Worm (Caenorhabditis elegans) whole organism, L4 larva: ENCODE results near the gene clc-22.

Experiments
- ama-1 ChIP-seq: fragments of 150-350 bp; optimal IDR thresholded peaks from 2 replicates; lab custom pipeline; 2014; ENCODE audit warnings: inconsistent platforms, mixed read lengths
- attf-4 ChIP-seq: sonication (generic microtip); optimal IDR thresholded peaks from 3 replicates; lab custom pipeline; 2017; ENCODE audit warnings: missing biosample characterization, missing genetic modification characterization
- ces-1 ChIP-seq: fragments of 150-350 bp; sonication (generic microtip); optimal IDR thresholded peaks from 4 replicates; lab custom pipeline; 2014; ENCODE audit warnings: missing biosample characterization, missing genetic modification reagents, missing genetic modification characterization
- dve-1 ChIP-seq: sonication (generic microtip); optimal IDR thresholded peaks from 2 replicates; lab custom pipeline; 2017; ENCODE audit warnings: antibody characterized with exemption, mild to moderate bottlenecking, missing genetic modification characterization, missing compliant biosample characterization; ENCODE audit not compliant: insufficient read depth
- lin-13 ChIP-seq: fragments of 150-350 bp; optimal IDR thresholded peaks from 2 replicates; lab custom pipeline; 2014; ENCODE audit warnings: missing biosample characterization, missing genetic modification reagents, missing genetic modification characterization
- nhr-76 ChIP-seq: fragments of 150-350 bp; optimal IDR thresholded peaks from 2 replicates; lab custom pipeline; 2014; ENCODE audit warnings: missing biosample characterization, missing genetic modification characterization
- skn-1 ChIP-seq: fragments of 150-350 bp; optimal IDR thresholded peaks from 2 replicates; lab custom pipeline; 2014; ENCODE audit warnings: missing biosample characterization, missing genetic modification characterization
- unc-62 ChIP-seq, 3 experiments: fragments of 150-350 bp in 1 of 3; sonication (generic microtip); optimal IDR thresholded peaks in 2 of 3; peaks in 1 of 3; 1 replicate in 1 of 3; 2 replicates in 2 of 3; lab custom pipeline; 2014 to 2017; ENCODE audit warnings: missing biosample characterization in 3 of 3, missing genetic modification characterization in 3 of 3, missing genetic modification reagents in 3 of 3, missing genotype in 1 of 3

DNA sequence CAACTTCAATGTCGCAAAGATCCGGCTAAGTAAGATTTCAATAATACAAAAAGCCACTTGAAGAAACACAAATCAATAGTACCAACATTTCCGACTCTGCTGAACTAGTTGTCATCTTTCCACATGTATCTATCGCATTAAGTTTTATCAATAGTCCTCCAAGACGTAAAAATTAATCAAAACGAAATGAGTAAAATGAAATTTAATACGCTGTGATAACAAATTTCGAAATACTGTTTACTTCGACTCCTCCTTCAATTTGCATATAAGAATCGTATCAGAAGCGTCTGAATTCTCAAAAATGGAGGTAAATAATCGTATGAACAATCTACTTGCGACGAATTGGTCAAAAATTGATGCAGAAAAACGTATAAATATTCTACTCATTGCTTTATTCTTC, 5.2 kb downstream of the clc-22 start:
- TF ChIP-seq nhr-76 (no peak), skn-1 (tag; lab: Kevin White, UChicago) (no peak), unc-62 (GFP tag; optimal IDR thresholded peaks at IDR 0.05 in 1 of 2; lab: Kevin White, UChicago) (no peak), unc-62 (tag; optimal IDR thresholded peaks at IDR 0.05; lab: Kevin White, UChicago) (no peak), attf-4 (no peak), ces-1 (GFP tag; lab: Kevin White, UChicago) (no peak), dve-1 (tag; lab: Kevin White, UChicago) (peak; percentile 29), lin-13 (no peak), ama-1 (lab: Kevin White, UChicago) (no peak)
